Worm (Caenorhabditis elegans): ENCODE results near the gene cut-5.

DNA sequence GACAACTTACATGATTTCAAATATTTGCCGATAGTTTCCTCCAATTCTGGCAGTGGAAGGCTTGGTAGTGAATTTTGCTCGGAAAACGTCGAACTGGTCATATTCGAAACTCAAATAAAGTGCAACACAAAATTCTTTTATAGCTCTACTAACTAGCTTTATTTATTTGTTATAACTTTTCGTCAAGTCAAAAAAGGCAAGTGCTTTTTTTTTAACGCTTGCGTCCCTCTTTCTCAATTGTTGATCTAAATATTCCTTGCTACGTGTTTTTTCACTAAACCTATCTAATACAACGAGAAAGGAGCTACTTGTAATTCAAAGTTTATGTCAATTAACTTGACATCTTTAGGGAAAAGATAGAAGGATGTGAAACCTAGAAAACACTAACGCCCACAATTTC lies 27.6 kb downstream of the cut-5 start, which contains the start of gene F41E7.6:
- TF ChIP-seq ztf-23 (GFP tag; IDR thresholded peaks at IDR 0.05) (no peak), tab-1 (GFP tag; IDR thresholded peaks at IDR 0.05) (no peak), ztf-29 (GFP tag; IDR thresholded peaks at IDR 0.05) (no peak), ref-1 (GFP tag; conservative IDR thresholded peaks at IDR 0.05) (no peak), flt-1 (GFP tag; IDR thresholded peaks at IDR 0.05) (no peak), klf-2 (GFP tag; conservative IDR thresholded peaks at IDR 0.05) (no peak), T22C8.4 (GFP tag; IDR thresholded peaks at IDR 0.05) (no peak), cog-1 (tag; optimal IDR thresholded peaks at IDR 0.05) (no peak), med-1 (GFP tag; optimal IDR thresholded peaks at IDR 0.05; ENCODE audit: insufficient read depth) (no peak)

All from whole organism, midembryonic.